Fruit fly (Drosophila melanogaster) whole organism, pupa: ENCODE results near the gene grnd.

Experiments used
- CG10348 ChIP-seq: fragments of 200-800 bp; sonication (Bioruptor generic); IDR thresholded peaks from 2 replicates; pipeline ENCODE4 v1.3.6; 2022; ENCODE audit warnings: missing biosample characterization, missing genetic modification characterization
- CG12605 ChIP-seq: fragments of 200-800 bp; sonication (Bioruptor generic); IDR thresholded peaks from 2 replicates; pipeline ENCODE4 v1.3.6; 2022; ENCODE audit warnings: missing biosample characterization, missing genetic modification characterization
- CG13204 ChIP-seq: fragments of 200-800 bp; sonication (Bioruptor generic); optimal IDR thresholded peaks from 2 replicates; lab custom pipeline; 2018; ENCODE audit warnings: missing biosample characterization, mild to moderate bottlenecking, missing genetic modification characterization, moderate library complexity
- CG14655 ChIP-seq: fragments of 200-800 bp; sonication (Bioruptor generic); optimal IDR thresholded peaks from 3 replicates; lab custom pipeline; 2017; ENCODE audit warnings: mild to moderate bottlenecking, missing biosample characterization, missing genetic modification reagents, missing genetic modification characterization
- CG15710 ChIP-seq: fragments of 200-800 bp; sonication (Bioruptor generic); optimal IDR thresholded peaks from 2 replicates; lab custom pipeline; 2018; ENCODE audit warnings: missing biosample characterization, mild to moderate bottlenecking, missing genetic modification characterization, moderate library complexity
- CG17806 ChIP-seq: fragments of 200-800 bp; sonication (Bioruptor generic); optimal IDR thresholded peaks from 2 replicates; lab custom pipeline; 2018; ENCODE audit warnings: missing biosample characterization, mild to moderate bottlenecking, missing genetic modification characterization, moderate library complexity
- CG32121 ChIP-seq: fragments of 200-800 bp; sonication (Bioruptor generic); IDR thresholded peaks from 2 replicates; pipeline ENCODE4 v1.3.6; 2022; ENCODE audit warnings: missing biosample characterization, missing genetic modification characterization
- CG34367 ChIP-seq: fragments of 200-800 bp; sonication (Bioruptor generic); optimal IDR thresholded peaks from 2 replicates; lab custom pipeline; 2018; ENCODE audit warnings: missing biosample characterization, mild to moderate bottlenecking, missing genetic modification characterization
- CG4496 ChIP-seq: fragments of 200-800 bp; sonication (Bioruptor generic); IDR thresholded peaks from 3 replicates; pipeline ENCODE4 v1.3.6; 2022; ENCODE audit warnings: missing biosample characterization, missing genetic modification characterization
- CG8159 ChIP-seq: fragments of 200-800 bp; sonication (Bioruptor generic); optimal IDR thresholded peaks from 3 replicates; lab custom pipeline; 2018; ENCODE audit warnings: missing biosample characterization, mild to moderate bottlenecking, missing genetic modification characterization, moderate library complexity
- CG8301 ChIP-seq: fragments of 200-800 bp; sonication (Bioruptor generic); optimal IDR thresholded peaks from 2 replicates; lab custom pipeline; 2018; ENCODE audit warnings: missing biosample characterization, mild to moderate bottlenecking, missing genetic modification characterization
- CG9948 ChIP-seq: fragments of 200-800 bp; sonication (Bioruptor generic); optimal IDR thresholded peaks from 2 replicates; lab custom pipeline; 2018; ENCODE audit warnings: missing biosample characterization, mild to moderate bottlenecking, missing genetic modification characterization, moderate library complexity
- D1 ChIP-seq: fragments of 200-800 bp; sonication (Bioruptor generic); optimal IDR thresholded peaks from 2 replicates; lab custom pipeline; 2018; ENCODE audit warnings: missing biosample characterization, mild to moderate bottlenecking, missing genetic modification characterization, moderate library complexity
- EcR ChIP-seq: fragments of 200-800 bp; sonication (Bioruptor generic); optimal IDR thresholded peaks from 3 replicates; lab custom pipeline; 2019; ENCODE audit warnings: missing biosample characterization, missing genetic modification characterization, mild to moderate bottlenecking, moderate library complexity, missing genetic modification reagents
- Ets98B ChIP-seq: fragments of 200-800 bp; sonication (Bioruptor generic); IDR thresholded peaks from 2 replicates; pipeline ENCODE4 v1.3.6; 2022; ENCODE audit warnings: missing biosample characterization, missing genetic modification characterization
- Pif1A ChIP-seq: fragments of 200-800 bp; sonication (Bioruptor generic); optimal IDR thresholded peaks from 3 replicates; lab custom pipeline; 2016; ENCODE audit warnings: missing biosample characterization, missing genetic modification characterization
- Pif1B ChIP-seq: fragments of 200-800 bp; sonication (Bioruptor generic); optimal IDR thresholded peaks from 3 replicates; lab custom pipeline; 2016; ENCODE audit warnings: missing biosample characterization, missing genetic modification characterization
- Snoo ChIP-seq: fragments of 200-800 bp; sonication (Bioruptor generic); optimal IDR thresholded peaks from 3 replicates; lab custom pipeline; 2017; ENCODE audit warnings: missing biosample characterization, mild to moderate bottlenecking, missing genetic modification characterization, inconsistent platforms
- fd96Ca ChIP-seq: fragments of 200-800 bp; sonication (Bioruptor generic); IDR thresholded peaks from 3 replicates; pipeline ENCODE4 v1.3.6; 2022; ENCODE audit warnings: missing biosample characterization, missing genetic modification characterization
- gl ChIP-seq: fragments of 200-800 bp; sonication (Bioruptor generic); optimal IDR thresholded peaks from 2 replicates; lab custom pipeline; 2018; ENCODE audit warnings: missing biosample characterization, mild to moderate bottlenecking, missing genetic modification characterization
- rn ChIP-seq: fragments of 200-800 bp; sonication (Bioruptor generic); IDR thresholded peaks from 2 replicates; pipeline ENCODE4 v1.3.6; 2022; ENCODE audit warnings: missing biosample characterization, missing genetic modification characterization

grnd gene

dm6 chr2L:18522258-18522657 is 37.0 kb downstream of the grnd start:
- TF ChIP-seq Snoo (tag; lab: Kevin White, UChicago) (no peak), CG8301 (tag; lab: Kevin White, UChicago) (no peak), EcR (GFP tag; lab: Kevin White, UChicago) (no peak), Pif1A (GFP tag; lab: Kevin White, UChicago) (no peak), rn (GFP tag; lab: Robert Waterston, UW) (no peak), CG32121 (GFP tag; lab: Robert Waterston, UW) (no peak), D1 (no peak), CG8159 (tag; lab: Kevin White, UChicago) (no peak), CG17806 (no peak), CG4496 (GFP tag; lab: Robert Waterston, UW) (no peak), gl (tag; lab: Kevin White, UChicago) (no peak), CG34367 (tag; lab: Kevin White, UChicago) (no peak), CG14655 (GFP tag; lab: Kevin White, UChicago) (no peak), CG12605 (no peak), CG9948 (tag; lab: Kevin White, UChicago) (no peak), CG15710 (tag; lab: Kevin White, UChicago) (no peak), CG13204 (no peak), fd96Ca (GFP tag; lab: Robert Waterston, UW) (no peak)

dm6 chr2L:18523003-18523402 is 37.8 kb downstream of the grnd start:
- TF ChIP-seq CG8301 (tag; lab: Kevin White, UChicago) (peak; percentile 72), D1 (peak; percentile 54), Ets98B (GFP tag; lab: Robert Waterston, UW) (peak; percentile 60), EcR (GFP tag; lab: Kevin White, UChicago) (no peak), Pif1A (GFP tag; lab: Kevin White, UChicago) (no peak), CG12605 (no peak), CG17806 (peak; percentile 86), CG8159 (tag; lab: Kevin White, UChicago) (peak; percentile 86), CG34367 (tag; lab: Kevin White, UChicago) (peak; percentile 71), Snoo (tag; lab: Kevin White, UChicago) (no peak), CG14655 (GFP tag; lab: Kevin White, UChicago) (peak; percentile 83), CG32121 (GFP tag; lab: Robert Waterston, UW) (peak; percentile 49; the same call in 1 of the 2 replicates), gl (tag; lab: Kevin White, UChicago) (peak; percentile 69), CG10348 (GFP tag; lab: Robert Waterston, UW) (no peak), CG4496 (GFP tag; lab: Robert Waterston, UW) (peak; percentile 53; the same call in 1 of the 3 replicates), CG9948 (tag; lab: Kevin White, UChicago) (peak; percentile 85), CG13204 (peak; percentile 59), fd96Ca (GFP tag; lab: Robert Waterston, UW) (peak; percentile 63; the same call in 2 of the 3 replicates), rn (GFP tag; lab: Robert Waterston, UW) (no peak), CG15710 (tag; lab: Kevin White, UChicago) (peak; percentile 84), Pif1B (peak; percentile 16)

dm6 chr2L:18524896-18525295 is 39.7 kb downstream of the grnd start:
- no peak for TF ChIP-seq fd96Ca (GFP tag; lab: Robert Waterston, UW)
- TF ChIP-seq CG8301 (tag; lab: Kevin White, UChicago), result no peak
- TF ChIP-seq CG8159 (tag; lab: Kevin White, UChicago), result no peak

dm6 chr2L:18526005-18526404 is 40.8 kb downstream of the grnd start:
- no peak for TF ChIP-seq D1
- no peak for TF ChIP-seq Snoo (tag; lab: Kevin White, UChicago)
- TF ChIP-seq CG8301 (tag; lab: Kevin White, UChicago), result no peak
- no peak for TF ChIP-seq CG15710 (tag; lab: Kevin White, UChicago)
- no peak for TF ChIP-seq CG13204
- no peak for TF ChIP-seq CG12605
- TF ChIP-seq CG10348 (GFP tag; lab: Robert Waterston, UW), result no peak
- TF ChIP-seq CG9948 (tag; lab: Kevin White, UChicago), result no peak
- no peak for TF ChIP-seq CG14655 (GFP tag; lab: Kevin White, UChicago)
- TF ChIP-seq EcR (GFP tag; lab: Kevin White, UChicago), result no peak
- TF ChIP-seq CG8159 (tag; lab: Kevin White, UChicago), result no peak
- TF ChIP-seq CG17806, result no peak
- TF ChIP-seq rn (GFP tag; lab: Robert Waterston, UW), result no peak
- TF ChIP-seq Pif1A (GFP tag; lab: Kevin White, UChicago), result no peak
- TF ChIP-seq Pif1B, result no peak
- no peak for TF ChIP-seq CG32121 (GFP tag; lab: Robert Waterston, UW)
